Worm (Caenorhabditis elegans) whole organism, early embryonic: ENCODE measurements around the gene mif-1.
A peak's percentile ranks its signal among the peaks of the same experiment; 100 is the strongest.

Source experiments
- B0310.2 ChIP-seq: sonication (generic microtip); optimal IDR thresholded peaks from 2 replicates; lab custom pipeline; 2016; ENCODE audit warnings: mild to moderate bottlenecking, missing genetic modification characterization, missing compliant biosample characterization
- F13C5.2 ChIP-seq: sonication (generic microtip); optimal IDR thresholded peaks from 2 replicates; lab custom pipeline; 2017; ENCODE audit warnings: mild to moderate bottlenecking, missing genetic modification characterization, inconsistent platforms, missing compliant biosample characterization
- aly-1 ChIP-seq: sonication (generic microtip); optimal IDR thresholded peaks from 2 replicates; lab custom pipeline; 2016; ENCODE audit warnings: missing genetic modification characterization, missing compliant biosample characterization
- ama-1 ChIP-seq: fragments of 150-350 bp; optimal IDR thresholded peaks from 2 replicates; lab custom pipeline; 2014
- ceh-13 ChIP-seq: fragments of 200-800 bp; sonication (Bioruptor generic); optimal IDR thresholded peaks from 2 replicates; lab custom pipeline; 2018; ENCODE audit warnings: mild to moderate bottlenecking, missing genetic modification characterization, missing compliant biosample characterization
- ceh-36 ChIP-seq: sonication (generic microtip); optimal IDR thresholded peaks from 2 replicates; lab custom pipeline; 2016; ENCODE audit warnings: missing genetic modification characterization, inconsistent platforms, missing compliant biosample characterization
- ets-7 ChIP-seq: sonication (generic microtip); optimal IDR thresholded peaks from 2 replicates; lab custom pipeline; 2016; ENCODE audit warnings: missing genotype, missing genetic modification characterization, missing compliant biosample characterization
- flt-1 ChIP-seq: fragments of 200-800 bp; sonication (Bioruptor generic); IDR thresholded peaks from 2 replicates; pipeline ENCODE4 v1.3.6; 2022; ENCODE audit warnings: missing genetic modification characterization, missing compliant biosample characterization
- hmbx-1 ChIP-seq: sonication (generic microtip); optimal IDR thresholded peaks from 2 replicates; lab custom pipeline; 2016; ENCODE audit warnings: mild to moderate bottlenecking, missing genetic modification characterization, missing compliant biosample characterization
- hmg-4 ChIP-seq: fragments of 200-800 bp; sonication (Bioruptor generic); optimal IDR thresholded peaks from 2 replicates; lab custom pipeline; 2018; ENCODE audit warnings: mild to moderate bottlenecking, missing genetic modification characterization, missing compliant biosample characterization
- hnd-1 ChIP-seq: sonication (generic microtip); optimal IDR thresholded peaks from 2 replicates; lab custom pipeline; 2016; ENCODE audit warnings: missing genetic modification characterization, missing compliant biosample characterization
- pes-1 ChIP-seq: fragments of 200-800 bp; sonication (Bioruptor generic); IDR thresholded peaks from 2 replicates; pipeline ENCODE4 v1.3.6; 2022; ENCODE audit warnings: missing genetic modification reagents, missing genetic modification characterization, missing compliant biosample characterization
- scrt-1 ChIP-seq: fragments of 200-800 bp; sonication (Bioruptor generic); IDR thresholded peaks from 2 replicates; pipeline ENCODE4 v1.3.6; 2022; ENCODE audit warnings: missing genetic modification characterization, missing compliant biosample characterization
- sea-1 ChIP-seq: fragments of 200-800 bp; sonication (Bioruptor generic); conservative IDR thresholded peaks from 2 replicates; pipeline ENCODE4 v1.3.6; 2022; ENCODE audit warnings: missing genetic modification characterization, missing compliant biosample characterization
- tbx-11 ChIP-seq: fragments of 200-800 bp; sonication (Bioruptor generic); IDR thresholded peaks from 2 replicates; pipeline ENCODE4 v1.3.6; 2022; ENCODE audit warnings: missing genetic modification characterization, missing compliant biosample characterization
- tbx-37 ChIP-seq: fragments of 200-800 bp; sonication (Bioruptor generic); conservative IDR thresholded peaks from 2 replicates; pipeline ENCODE4 v1.3.6; 2022; ENCODE audit warnings: missing genetic modification reagents, missing genetic modification characterization, missing compliant biosample characterization
- tra-4 ChIP-seq: sonication (generic microtip); optimal IDR thresholded peaks from 2 replicates; lab custom pipeline; 2017; ENCODE audit warnings: missing genetic modification characterization, missing compliant biosample characterization

mif-1 gene

ce11 chrIII:11817865-11818264 lies 30.1 kb upstream of the mif-1 start:
- TF ChIP-seq ceh-13 (GFP tag; lab: Kevin White, UChicago) (no peak), flt-1 (GFP tag; lab: Robert Waterston, UW) (no peak), B0310.2 (tag; lab: Kevin White, UChicago) (no peak)

- no peak for TF ChIP-seq hnd-1
- TF ChIP-seq ets-7 (tag; lab: Kevin White, UChicago), result no peak
Measured at ce11 chrIII:11822407-11822806, 25.5 kb upstream of the mif-1 start, which contains the start of gene maa-1. maa-1 (minus strand) TSS chrIII:11822526.

ce11 chrIII:11823260-11823659 lies 24.7 kb upstream of the mif-1 start, which contains the start of gene C18D11.3:
C18D11.3 (plus strand) TSS chrIII:11823448.
- TF ChIP-seq pes-1 (GFP tag; lab: Robert Waterston, UW), result no peak
- TF ChIP-seq F13C5.2 (tag; lab: Kevin White, UChicago), result peak; percentile 64

- TF ChIP-seq scrt-1 (no peak), hmg-4 (GFP tag; lab: Kevin White, UChicago) (no peak), tbx-11 (GFP tag; lab: Robert Waterston, UW) (no peak), F13C5.2 (tag; lab: Kevin White, UChicago) (no peak), B0310.2 (tag; lab: Kevin White, UChicago) (no peak), flt-1 (GFP tag; lab: Robert Waterston, UW) (no peak), ets-7 (tag; lab: Kevin White, UChicago) (no peak), ceh-13 (GFP tag; lab: Kevin White, UChicago) (no peak), hmbx-1 (tag; lab: Kevin White, UChicago) (no peak), ama-1 (lab: Kevin White, UChicago) (no peak), hnd-1 (no peak), tra-4 (tag; lab: Kevin White, UChicago) (no peak), tbx-37 (GFP tag; lab: Robert Waterston, UW) (no peak), aly-1 (tag; lab: Kevin White, UChicago) (no peak), pes-1 (GFP tag; lab: Robert Waterston, UW) (no peak), sea-1 (no peak), ceh-36 (tag; lab: Kevin White, UChicago) (no peak)
Measured at ce11 chrIII:11824088-11824487, 23.9 kb upstream of the mif-1 start.

ce11 chrIII:11824580-11824979 lies 23.4 kb upstream of the mif-1 start:
- TF ChIP-seq scrt-1 (no peak), tbx-11 (GFP tag; lab: Robert Waterston, UW) (no peak), hmg-4 (GFP tag; lab: Kevin White, UChicago) (no peak), sea-1 (no peak), ceh-36 (tag; lab: Kevin White, UChicago) (no peak), ceh-13 (GFP tag; lab: Kevin White, UChicago) (no peak), F13C5.2 (tag; lab: Kevin White, UChicago) (no peak), tbx-37 (GFP tag; lab: Robert Waterston, UW) (no peak)

- TF ChIP-seq flt-1 (GFP tag; lab: Robert Waterston, UW) (0 out of 2 replicates have a peak, but pooled peaks have one; percentile 32), scrt-1 (no peak), tbx-37 (GFP tag; lab: Robert Waterston, UW) (no peak), ets-7 (tag; lab: Kevin White, UChicago) (no peak), pes-1 (GFP tag; lab: Robert Waterston, UW) (peak; percentile 26; the same call in 1 of the 2 replicates), tra-4 (tag; lab: Kevin White, UChicago) (no peak), ceh-36 (tag; lab: Kevin White, UChicago) (no peak), sea-1 (0 out of 2 replicates have a peak, but pooled peaks have one; percentile 45), aly-1 (tag; lab: Kevin White, UChicago) (no peak), hmg-4 (GFP tag; lab: Kevin White, UChicago) (peak; percentile 8), hmbx-1 (tag; lab: Kevin White, UChicago) (no peak), hnd-1 (no peak), ceh-13 (GFP tag; lab: Kevin White, UChicago) (no peak), tbx-11 (GFP tag; lab: Robert Waterston, UW) (0 out of 2 replicates have a peak, but pooled peaks have one; percentile 10), F13C5.2 (tag; lab: Kevin White, UChicago) (peak; percentile 10), B0310.2 (tag; lab: Kevin White, UChicago) (no peak), ama-1 (lab: Kevin White, UChicago) (no peak)
Measured at ce11 chrIII:11825654-11826053, 22.3 kb upstream of the mif-1 start.

- no peak for TF ChIP-seq hnd-1
- TF ChIP-seq tbx-37 (GFP tag; lab: Robert Waterston, UW), result no peak
- no peak for TF ChIP-seq flt-1 (GFP tag; lab: Robert Waterston, UW)
- no peak for TF ChIP-seq sea-1
- no peak for TF ChIP-seq pes-1 (GFP tag; lab: Robert Waterston, UW)
- TF ChIP-seq tra-4 (tag; lab: Kevin White, UChicago), result no peak
- TF ChIP-seq tbx-11 (GFP tag; lab: Robert Waterston, UW), result no peak
- no peak for TF ChIP-seq hmbx-1 (tag; lab: Kevin White, UChicago)
- TF ChIP-seq ceh-13 (GFP tag; lab: Kevin White, UChicago), result no peak
- no peak for TF ChIP-seq ets-7 (tag; lab: Kevin White, UChicago)
- TF ChIP-seq aly-1 (tag; lab: Kevin White, UChicago), result no peak
- no peak for TF ChIP-seq B0310.2 (tag; lab: Kevin White, UChicago)
- TF ChIP-seq hmg-4 (GFP tag; lab: Kevin White, UChicago), result no peak
- TF ChIP-seq ama-1 (lab: Kevin White, UChicago), result no peak
- no peak for TF ChIP-seq scrt-1
- no peak for TF ChIP-seq ceh-36 (tag; lab: Kevin White, UChicago)
- no peak for TF ChIP-seq F13C5.2 (tag; lab: Kevin White, UChicago)
Measured at ce11 chrIII:11826118-11826517, 21.8 kb upstream of the mif-1 start, which contains the start of gene rsp-8. rsp-8 (plus strand) TSS chrIII:11826418.
